Fruit fly (Drosophila melanogaster) whole organism, prepupa: ENCODE measurements around the gene Ost48.
A peak's percentile ranks its signal among the peaks of the same experiment; 100 is the strongest.

Source experiments
- Blimp-1 ChIP-seq: fragments of 200-800 bp; sonication (Bioruptor generic); optimal IDR thresholded peaks from 3 replicates; lab custom pipeline; 2017; ENCODE audit warnings: missing biosample characterization, missing genetic modification characterization, mild to moderate bottlenecking, moderate library complexity, missing genetic modification reagents
- CG10631 ChIP-seq: fragments of 200-800 bp; sonication (Bioruptor generic); optimal IDR thresholded peaks from 2 replicates; lab custom pipeline; 2016; ENCODE audit warnings: missing biosample characterization, missing genetic modification characterization
- CG10669 ChIP-seq: fragments of 200-800 bp; sonication (Bioruptor generic); optimal IDR thresholded peaks from 3 replicates; lab custom pipeline; 2018; ENCODE audit warnings: missing biosample characterization, mild to moderate bottlenecking, missing genetic modification characterization, moderate library complexity
- CG11294 ChIP-seq: fragments of 200-800 bp; sonication (Bioruptor generic); IDR thresholded peaks from 2 replicates; pipeline ENCODE4 v1.3.6; 2022; ENCODE audit warnings: missing biosample characterization, missing genetic modification characterization
- CG11902 ChIP-seq: fragments of 200-800 bp; sonication (Bioruptor generic); optimal IDR thresholded peaks from 3 replicates; lab custom pipeline; 2016; ENCODE audit warnings: missing biosample characterization, missing genetic modification characterization
- CG15336 ChIP-seq: fragments of 200-800 bp; sonication (Bioruptor generic); IDR thresholded peaks from 2 replicates; pipeline ENCODE4 v1.3.6; 2022; ENCODE audit warnings: missing biosample characterization, missing genetic modification characterization
- CG1621 ChIP-seq: fragments of 200-800 bp; sonication (Bioruptor generic); optimal IDR thresholded peaks from 3 replicates; lab custom pipeline; 2018; ENCODE audit warnings: missing biosample characterization, mild to moderate bottlenecking, missing genetic modification characterization
- CG16779 ChIP-seq: fragments of 200-800 bp; sonication (Bioruptor generic); optimal IDR thresholded peaks from 3 replicates; lab custom pipeline; 2017; ENCODE audit warnings: missing biosample characterization, mild to moderate bottlenecking, missing genetic modification characterization
- CG31627 ChIP-seq: fragments of 200-800 bp; sonication (Bioruptor generic); optimal IDR thresholded peaks from 3 replicates; lab custom pipeline; 2016; ENCODE audit warnings: missing biosample characterization, missing genetic modification characterization
- CG32006 ChIP-seq: fragments of 200-800 bp; sonication (Bioruptor generic); optimal IDR thresholded peaks from 3 replicates; lab custom pipeline; 2017; ENCODE audit warnings: missing biosample characterization, mild to moderate bottlenecking, missing genetic modification characterization
- CG34406 ChIP-seq: fragments of 200-800 bp; sonication (Bioruptor generic); optimal IDR thresholded peaks from 3 replicates; lab custom pipeline; 2016; ENCODE audit warnings: missing biosample characterization, missing genetic modification characterization
- CG3919 ChIP-seq: fragments of 200-800 bp; sonication (Bioruptor generic); optimal IDR thresholded peaks from 3 replicates; lab custom pipeline; 2016; ENCODE audit warnings: missing biosample characterization, missing genetic modification characterization
- CG4318 ChIP-seq: fragments of 200-800 bp; sonication (Bioruptor generic); optimal IDR thresholded peaks from 3 replicates; lab custom pipeline; 2017; ENCODE audit warnings: missing biosample characterization, mild to moderate bottlenecking, missing genetic modification characterization
- CG6163 ChIP-seq: fragments of 200-800 bp; sonication (Bioruptor generic); IDR thresholded peaks from 3 replicates; pipeline ENCODE4 v1.3.6; 2022; ENCODE audit warnings: missing biosample characterization, missing genetic modification characterization
- CG6276 ChIP-seq: fragments of 200-800 bp; sonication (Bioruptor generic); optimal IDR thresholded peaks from 2 replicates; lab custom pipeline; 2017; ENCODE audit warnings: missing biosample characterization, mild to moderate bottlenecking, missing genetic modification characterization
- CG6792 ChIP-seq: fragments of 200-800 bp; sonication (Bioruptor generic); optimal IDR thresholded peaks from 3 replicates; lab custom pipeline; 2016; ENCODE audit warnings: missing biosample characterization, missing genetic modification characterization
- CG6808 ChIP-seq: fragments of 200-800 bp; sonication (Bioruptor generic); optimal IDR thresholded peaks from 3 replicates; lab custom pipeline; 2017; ENCODE audit warnings: missing biosample characterization, missing genetic modification characterization, mild to moderate bottlenecking, moderate library complexity, missing genetic modification reagents
- CG6854 ChIP-seq: fragments of 200-800 bp; sonication (Bioruptor generic); optimal IDR thresholded peaks from 2 replicates; lab custom pipeline; 2017; ENCODE audit warnings: missing biosample characterization, mild to moderate bottlenecking, missing genetic modification characterization
- CG7368 ChIP-seq: fragments of 200-800 bp; sonication (Bioruptor generic); optimal IDR thresholded peaks from 3 replicates; lab custom pipeline; 2016; ENCODE audit warnings: missing biosample characterization, missing genetic modification characterization
- CG8119 ChIP-seq: fragments of 200-800 bp; sonication (Bioruptor generic); IDR thresholded peaks from 3 replicates; pipeline ENCODE4 v1.3.6; 2022; ENCODE audit warnings: missing biosample characterization, missing genetic modification characterization
- CG8319 ChIP-seq: fragments of 200-800 bp; sonication (Bioruptor generic); optimal IDR thresholded peaks from 3 replicates; lab custom pipeline; 2016; ENCODE audit warnings: missing biosample characterization, missing genetic modification characterization
- CG8632 ChIP-seq: fragments of 200-800 bp; sonication (Bioruptor generic); optimal IDR thresholded peaks from 3 replicates; lab custom pipeline; 2016; ENCODE audit warnings: missing biosample characterization, missing genetic modification characterization
- Eip75B ChIP-seq: fragments of 200-800 bp; sonication (Bioruptor generic); optimal IDR thresholded peaks from 3 replicates; lab custom pipeline; 2016; ENCODE audit warnings: missing biosample characterization, missing genetic modification characterization
- Eip78C ChIP-seq: fragments of 200-800 bp; sonication (Bioruptor generic); peaks from one replicate; lab custom pipeline; 2016; ENCODE audit warnings: missing biosample characterization, missing genetic modification characterization
- Eip93F ChIP-seq: fragments of 200-800 bp; sonication (Bioruptor generic); optimal IDR thresholded peaks from 2 replicates; lab custom pipeline; 2016; ENCODE audit warnings: missing biosample characterization, mild to moderate bottlenecking, missing genetic modification characterization
- Ets96B ChIP-seq: fragments of 200-800 bp; optimal IDR thresholded peaks from 2 replicates; lab custom pipeline; 2019; ENCODE audit warnings: missing biosample characterization, mild to moderate bottlenecking, missing genetic modification characterization, moderate library complexity
- Gug ChIP-seq: fragments of 200-800 bp; sonication (Bioruptor generic); IDR thresholded peaks from 2 replicates; pipeline ENCODE4 v1.3.6; 2022; ENCODE audit warnings: missing biosample characterization, missing genetic modification characterization
- Hr38 ChIP-seq: sonication (Bioruptor generic); optimal IDR thresholded peaks from 2 replicates; lab custom pipeline; 2016; ENCODE audit warnings: missing biosample characterization, missing genetic modification characterization
- Hr39 ChIP-seq: fragments of 200-800 bp; sonication (Bioruptor generic); optimal IDR thresholded peaks from 2 replicates; lab custom pipeline; 2016; ENCODE audit warnings: missing biosample characterization, missing genetic modification characterization
- Hr4 ChIP-seq: fragments of 200-800 bp; sonication (Bioruptor generic); optimal IDR thresholded peaks from 3 replicates; lab custom pipeline; 2016; ENCODE audit warnings: missing biosample characterization, missing genetic modification characterization
- Lpt ChIP-seq: fragments of 200-800 bp; sonication (Bioruptor generic); optimal IDR thresholded peaks from 3 replicates; lab custom pipeline; 2016; ENCODE audit warnings: missing biosample characterization, missing genetic modification characterization
- Met ChIP-seq: fragments of 200-800 bp; sonication (Bioruptor generic); optimal IDR thresholded peaks from 3 replicates; lab custom pipeline; 2016; ENCODE audit warnings: missing biosample characterization, missing genetic modification characterization
- OdsH ChIP-seq: fragments of 200-800 bp; sonication (Bioruptor generic); optimal IDR thresholded peaks from 3 replicates; lab custom pipeline; 2016; ENCODE audit warnings: missing biosample characterization, missing genetic modification characterization
- Sox102F ChIP-seq: fragments of 200-800 bp; sonication (Bioruptor generic); optimal IDR thresholded peaks from 2 replicates; lab custom pipeline; 2016; ENCODE audit warnings: missing biosample characterization, mild to moderate bottlenecking, missing genetic modification characterization
- Sox14 ChIP-seq: fragments of 200-800 bp; sonication (Bioruptor generic); optimal IDR thresholded peaks from 3 replicates; lab custom pipeline; 2016; ENCODE audit warnings: missing biosample characterization, missing genetic modification characterization
- Sox15 ChIP-seq: fragments of 200-800 bp; sonication (Bioruptor generic); optimal IDR thresholded peaks from 3 replicates; lab custom pipeline; 2016; ENCODE audit warnings: missing biosample characterization, missing genetic modification characterization
- achi ChIP-seq: fragments of 200-800 bp; sonication (Bioruptor generic); optimal IDR thresholded peaks from 3 replicates; lab custom pipeline; 2016; ENCODE audit warnings: missing biosample characterization, missing genetic modification characterization
- acj6 ChIP-seq: fragments of 200-800 bp; sonication (Bioruptor generic); optimal IDR thresholded peaks from 3 replicates; lab custom pipeline; 2016; ENCODE audit warnings: missing biosample characterization, missing genetic modification characterization
- cyc ChIP-seq: fragments of 200-800 bp; sonication (Bioruptor generic); optimal IDR thresholded peaks from 3 replicates; lab custom pipeline; 2016; ENCODE audit warnings: missing biosample characterization, missing genetic modification characterization
- dsx ChIP-seq: fragments of 200-800 bp; optimal IDR thresholded peaks from 3 replicates; lab custom pipeline; 2019; ENCODE audit warnings: missing biosample characterization, mild to moderate bottlenecking, missing genetic modification characterization, moderate library complexity; ENCODE audit not compliant: poor library complexity, severe bottlenecking
- eg ChIP-seq: fragments of 200-800 bp; sonication (Bioruptor generic); IDR thresholded peaks from 3 replicates; pipeline ENCODE4 v1.3.6; 2022; ENCODE audit warnings: missing biosample characterization, missing genetic modification characterization
- esn ChIP-seq: fragments of 200-800 bp; sonication (Bioruptor generic); optimal IDR thresholded peaks from 2 replicates; lab custom pipeline; 2016; ENCODE audit warnings: missing biosample characterization, mild to moderate bottlenecking, missing genetic modification characterization, moderate library complexity
- fd59A ChIP-seq: fragments of 200-800 bp; sonication (Bioruptor generic); optimal IDR thresholded peaks from 2 replicates; lab custom pipeline; 2017; ENCODE audit warnings: missing biosample characterization, mild to moderate bottlenecking, missing genetic modification characterization, missing genetic modification reagents
- fd85E ChIP-seq: fragments of 200-800 bp; sonication (Bioruptor generic); optimal IDR thresholded peaks from 3 replicates; lab custom pipeline; 2016; ENCODE audit warnings: missing biosample characterization, missing genetic modification characterization
- fkh ChIP-seq: fragments of 200-800 bp; sonication (Bioruptor generic); optimal IDR thresholded peaks from 3 replicates; lab custom pipeline; 2017; ENCODE audit warnings: missing biosample characterization, mild to moderate bottlenecking, missing genetic modification characterization, moderate library complexity
- lz ChIP-seq: fragments of 200-800 bp; sonication (Bioruptor generic); optimal IDR thresholded peaks from 3 replicates; lab custom pipeline; 2016; ENCODE audit warnings: missing biosample characterization, missing genetic modification characterization
- net ChIP-seq: fragments of 200-800 bp; sonication (Bioruptor generic); optimal IDR thresholded peaks from 3 replicates; lab custom pipeline; 2016; ENCODE audit warnings: missing biosample characterization, missing genetic modification characterization
- pdm3 ChIP-seq: fragments of 200-800 bp; sonication (Bioruptor generic); optimal IDR thresholded peaks from 3 replicates; lab custom pipeline; 2016; ENCODE audit warnings: missing biosample characterization, missing genetic modification characterization
- spab ChIP-seq: fragments of 200-800 bp; sonication (Bioruptor generic); optimal IDR thresholded peaks from 2 replicates; lab custom pipeline; 2017; ENCODE audit warnings: missing biosample characterization, mild to moderate bottlenecking, missing genetic modification characterization, missing genetic modification reagents
- ss ChIP-seq, 2 experiments: fragments of 200-800 bp; sonication (Bioruptor generic); optimal IDR thresholded peaks; 2 replicates in 1 of 2; 3 replicates in 1 of 2; lab custom pipeline; 2017 to 2018; ENCODE audit warnings: mild to moderate bottlenecking in 2 of 2, missing biosample characterization in 2 of 2, missing genetic modification characterization in 2 of 2, moderate library complexity in 1 of 2
- svp ChIP-seq: fragments of 200-800 bp; sonication (Bioruptor generic); peaks from one replicate; lab custom pipeline; 2016; ENCODE audit warnings: missing biosample characterization, missing genetic modification characterization
- topi ChIP-seq: fragments of 200-800 bp; sonication (Bioruptor generic); optimal IDR thresholded peaks from 3 replicates; lab custom pipeline; 2016; ENCODE audit warnings: missing biosample characterization, missing genetic modification characterization
- vri ChIP-seq: fragments of 200-800 bp; sonication (Bioruptor generic); optimal IDR thresholded peaks from 3 replicates; lab custom pipeline; 2016; ENCODE audit warnings: missing biosample characterization, mild to moderate bottlenecking, missing genetic modification characterization

Ost48 gene

dm6 chrX:9193604-9194003 is 35.3 kb upstream of the Ost48 start, which contains the start of gene CG12106:
TSS of gene CG12106 (plus strand) at chrX:9193898.
- TF ChIP-seq Met (GFP tag; lab: Kevin White, UChicago) = peak; percentile 52
- peak; percentile 62 for TF ChIP-seq pdm3
- TF ChIP-seq Sox14 (GFP tag; lab: Kevin White, UChicago) = peak; percentile 45
- no peak for TF ChIP-seq CG3919
- TF ChIP-seq Hr38 = no peak
- TF ChIP-seq achi = peak; percentile 46
- TF ChIP-seq Blimp-1 = no peak
- peak; percentile 72 for TF ChIP-seq fkh
- peak; percentile 56 for TF ChIP-seq Gug (GFP tag; lab: Robert Waterston, UW)
- no peak for TF ChIP-seq vri (GFP tag; lab: Kevin White, UChicago)
- TF ChIP-seq eg = no peak
- TF ChIP-seq CG4318 = peak; percentile 37
- TF ChIP-seq CG6808 (GFP tag; lab: Kevin White, UChicago) = no peak
- peak; percentile 87 for TF ChIP-seq Eip78C (GFP tag; lab: Kevin White, UChicago)
- TF ChIP-seq spab (GFP tag; lab: Kevin White, UChicago) = no peak
- TF ChIP-seq CG8119 (GFP tag; lab: Robert Waterston, UW) = no peak
- TF ChIP-seq Eip75B (GFP tag; lab: Kevin White, UChicago) = peak; percentile 42
- TF ChIP-seq CG31627 = peak; percentile 65
- TF ChIP-seq CG32006 (GFP tag; lab: Kevin White, UChicago) = no peak
- TF ChIP-seq Ets96B (tag; lab: Kevin White, UChicago) = no peak
- peak; percentile 60 for TF ChIP-seq topi (GFP tag; lab: Kevin White, UChicago)
- no peak for TF ChIP-seq fd59A
- TF ChIP-seq CG16779 (tag; lab: Kevin White, UChicago) = no peak
- no peak for TF ChIP-seq Eip93F (GFP tag; lab: Kevin White, UChicago)
- TF ChIP-seq CG6163 (GFP tag; lab: Robert Waterston, UW) = no peak
- no peak for TF ChIP-seq ss (GFP tag; optimal IDR thresholded peaks at IDR 0.05; lab: Kevin White, UChicago)
- TF ChIP-seq net (GFP tag; lab: Kevin White, UChicago) = no peak
- peak; percentile 17 for TF ChIP-seq CG10631 (GFP tag; lab: Kevin White, UChicago)
- TF ChIP-seq CG7368 = no peak
- peak; percentile 38 for TF ChIP-seq CG6792 (GFP tag; lab: Kevin White, UChicago)
- no peak for TF ChIP-seq CG6276 (GFP tag; lab: Kevin White, UChicago)
- peak; percentile 52 for TF ChIP-seq CG15336 (GFP tag; lab: Robert Waterston, UW)
- peak; percentile 5 for TF ChIP-seq CG8319 (GFP tag; lab: Kevin White, UChicago)
- TF ChIP-seq Hr4 (GFP tag; lab: Kevin White, UChicago) = peak; percentile 60
- no peak for TF ChIP-seq CG6854
- peak; percentile 63 for TF ChIP-seq lz (GFP tag; lab: Kevin White, UChicago)
- TF ChIP-seq dsx = no peak
- TF ChIP-seq CG8632 (GFP tag; lab: Kevin White, UChicago) = no peak
- TF ChIP-seq fd85E (GFP tag; lab: Kevin White, UChicago) = no peak
- peak; percentile 31 for TF ChIP-seq CG1621 (tag; lab: Kevin White, UChicago)
- TF ChIP-seq Hr39 (GFP tag; lab: Kevin White, UChicago) = peak; percentile 64
- no peak for TF ChIP-seq svp (GFP tag; lab: Kevin White, UChicago)
- no peak for TF ChIP-seq Lpt
- no peak for TF ChIP-seq Sox15 (GFP tag; lab: Kevin White, UChicago)
- TF ChIP-seq acj6 (GFP tag; lab: Kevin White, UChicago) = peak; percentile 47
- 0 out of 2 replicates have a peak, but pooled peaks have one; percentile 40 for TF ChIP-seq CG11294
- TF ChIP-seq OdsH = peak; percentile 60
- peak; percentile 53 for TF ChIP-seq CG10669 (GFP tag; lab: Kevin White, UChicago)
- no peak for TF ChIP-seq Sox102F (GFP tag; lab: Kevin White, UChicago)
- no peak for TF ChIP-seq CG34406 (GFP tag; lab: Kevin White, UChicago)
- peak; percentile 65 for TF ChIP-seq cyc (GFP tag; lab: Kevin White, UChicago)
- TF ChIP-seq esn = peak; percentile 56
- peak; percentile 7 for TF ChIP-seq CG11902 (GFP tag; lab: Kevin White, UChicago)
